Fruit fly (Drosophila melanogaster) whole organism, embryonic: ENCODE data around the gene Sec63.

Experiments used
- ATbp ChIP-seq: fragments of 200-800 bp; sonication (Bioruptor generic); optimal IDR thresholded peaks from 2 replicates; lab custom pipeline; 2017; ENCODE audit warnings: missing biosample characterization, mild to moderate bottlenecking, missing genetic modification characterization, missing genetic modification reagents
- Ada2b ChIP-seq: fragments of 200-800 bp; sonication (Bioruptor generic); IDR thresholded peaks from 2 replicates; pipeline ENCODE4 v1.3.6; 2022; ENCODE audit warnings: missing biosample characterization, missing genetic modification characterization
- Asciz ChIP-seq: fragments of 200-800 bp; sonication (Bioruptor generic); optimal IDR thresholded peaks from 2 replicates; lab custom pipeline; 2017; ENCODE audit warnings: missing biosample characterization, mild to moderate bottlenecking, missing genetic modification characterization, missing genetic modification reagents
- B-H2 ChIP-seq: fragments of 200-800 bp; sonication (Bioruptor generic); optimal IDR thresholded peaks from 2 replicates; lab custom pipeline; 2018; ENCODE audit warnings: missing biosample characterization, mild to moderate bottlenecking, missing genetic modification characterization
- CG10462 ChIP-seq: fragments of 200-800 bp; sonication (Bioruptor generic); optimal IDR thresholded peaks from 2 replicates; lab custom pipeline; 2016; ENCODE audit warnings: missing biosample characterization, missing genetic modification characterization
- CG11504 ChIP-seq: fragments of 200-800 bp; sonication (Bioruptor generic); optimal IDR thresholded peaks from 3 replicates; lab custom pipeline; 2019; ENCODE audit warnings: missing biosample characterization, mild to moderate bottlenecking, missing genetic modification characterization, moderate library complexity
- CG11723 ChIP-seq: fragments of 200-800 bp; sonication (Bioruptor generic); optimal IDR thresholded peaks from 2 replicates; lab custom pipeline; 2017; ENCODE audit warnings: missing biosample characterization, mild to moderate bottlenecking, missing genetic modification characterization
- CG12219 ChIP-seq: fragments of 200-800 bp; sonication (Bioruptor generic); optimal IDR thresholded peaks from 3 replicates; lab custom pipeline; 2018; ENCODE audit warnings: missing biosample characterization, mild to moderate bottlenecking, missing genetic modification characterization
- CG14667 ChIP-seq: fragments of 200-800 bp; sonication (Bioruptor generic); IDR thresholded peaks from 2 replicates; pipeline ENCODE4 v1.3.6; 2022; ENCODE audit warnings: missing biosample characterization, missing genetic modification characterization
- CG14860 ChIP-seq: fragments of 200-800 bp; sonication (Bioruptor generic); IDR thresholded peaks from 3 replicates; pipeline ENCODE4 v1.3.6; 2022; ENCODE audit warnings: missing biosample characterization, missing genetic modification characterization; ENCODE audit not compliant: partially characterized antibody
- CG15696 ChIP-seq: fragments of 200-800 bp; sonication (Bioruptor generic); optimal IDR thresholded peaks from 2 replicates; lab custom pipeline; 2019; ENCODE audit warnings: missing biosample characterization, mild to moderate bottlenecking, missing genetic modification characterization, moderate library complexity
- CG16815 ChIP-seq: fragments of 200-800 bp; sonication (Bioruptor generic); optimal IDR thresholded peaks from 3 replicates; lab custom pipeline; 2017; ENCODE audit warnings: missing biosample characterization, mild to moderate bottlenecking, missing genetic modification characterization
- CG17385 ChIP-seq: fragments of 200-800 bp; sonication (Bioruptor generic); optimal IDR thresholded peaks from 3 replicates; lab custom pipeline; 2018; ENCODE audit warnings: missing biosample characterization, mild to moderate bottlenecking, missing genetic modification characterization
- CG1792 ChIP-seq: fragments of 200-800 bp; sonication (Bioruptor generic); optimal IDR thresholded peaks from 2 replicates; lab custom pipeline; 2016; ENCODE audit warnings: missing biosample characterization, missing genetic modification characterization
- CG31441 ChIP-seq: fragments of 200-800 bp; sonication (Bioruptor generic); IDR thresholded peaks from 2 replicates; pipeline ENCODE4 v1.3.6; 2022; ENCODE audit warnings: missing biosample characterization, missing genetic modification characterization
- CG34422 ChIP-seq: fragments of 200-800 bp; sonication (Bioruptor generic); IDR thresholded peaks from 3 replicates; pipeline ENCODE4 v1.3.6; 2022; ENCODE audit warnings: missing biosample characterization, missing genetic modification characterization
- CG43689 ChIP-seq: fragments of 200-800 bp; sonication (Bioruptor generic); IDR thresholded peaks from 2 replicates; pipeline ENCODE4 v1.3.6; 2022; ENCODE audit warnings: missing biosample characterization, missing genetic modification characterization
- CG4424 ChIP-seq: fragments of 200-800 bp; sonication (Bioruptor generic); optimal IDR thresholded peaks from 3 replicates; lab custom pipeline; 2016; ENCODE audit warnings: missing biosample characterization, missing genetic modification characterization
- CG7556 ChIP-seq: fragments of 200-800 bp; sonication (Bioruptor generic); optimal IDR thresholded peaks from 2 replicates; lab custom pipeline; 2017; ENCODE audit warnings: missing biosample characterization, mild to moderate bottlenecking, missing genetic modification characterization
- CG8388 ChIP-seq: fragments of 200-800 bp; sonication (Bioruptor generic); optimal IDR thresholded peaks from 2 replicates; lab custom pipeline; 2019; ENCODE audit warnings: missing biosample characterization, mild to moderate bottlenecking, missing genetic modification characterization, moderate library complexity
- Dfd ChIP-seq, 2 experiments: fragments of >200 bp; optimal IDR thresholded peaks; 2 replicates each; lab custom pipeline; 2017; ENCODE audit warnings: missing biosample characterization in 2 of 2, missing genetic modification characterization in 2 of 2
- Gsc ChIP-seq: fragments of 200-800 bp; sonication (Bioruptor generic); IDR thresholded peaks from 2 replicates; pipeline ENCODE4 v1.3.6; 2022; ENCODE audit warnings: missing biosample characterization, missing genetic modification characterization
- H15 ChIP-seq: fragments of 200-800 bp; sonication (Bioruptor generic); IDR thresholded peaks from 3 replicates; pipeline ENCODE4 v1.3.6; 2022; ENCODE audit warnings: missing biosample characterization, missing genetic modification characterization
- HHEX ChIP-seq: fragments of 200-800 bp; sonication (Bioruptor generic); optimal IDR thresholded peaks from 3 replicates; lab custom pipeline; 2017; ENCODE audit warnings: missing biosample characterization, mild to moderate bottlenecking, missing genetic modification characterization, missing genetic modification reagents
- HLH4C ChIP-seq: fragments of 200-800 bp; sonication (Bioruptor generic); IDR thresholded peaks from 3 replicates; pipeline ENCODE4 v1.3.6; 2022; ENCODE audit warnings: missing biosample characterization, missing genetic modification characterization; ENCODE audit not compliant: partially characterized antibody
- Hey ChIP-seq: fragments of 200-800 bp; sonication (Bioruptor generic); optimal IDR thresholded peaks from 3 replicates; lab custom pipeline; 2018; ENCODE audit warnings: missing biosample characterization, mild to moderate bottlenecking, missing genetic modification characterization
- NC2α ChIP-seq: fragments of 200-800 bp; sonication (Bioruptor generic); optimal IDR thresholded peaks from 2 replicates; lab custom pipeline; 2016; ENCODE audit warnings: missing biosample characterization, missing genetic modification characterization
- NfI ChIP-seq: fragments of 200-800 bp; sonication (Bioruptor generic); optimal IDR thresholded peaks from 3 replicates; lab custom pipeline; 2018; ENCODE audit warnings: missing biosample characterization, mild to moderate bottlenecking, missing genetic modification characterization, moderate library complexity
- Poxn ChIP-seq: fragments of 200-800 bp; sonication (Bioruptor generic); IDR thresholded peaks from 2 replicates; pipeline ENCODE4 v1.3.6; 2022; ENCODE audit warnings: missing biosample characterization, missing genetic modification characterization
- TFAM ChIP-seq: fragments of 200-800 bp; sonication (Bioruptor generic); optimal IDR thresholded peaks from 2 replicates; lab custom pipeline; 2017; ENCODE audit warnings: missing biosample characterization, missing genetic modification characterization, inconsistent platforms
- Usf ChIP-seq: fragments of 200-800 bp; sonication (Bioruptor generic); optimal IDR thresholded peaks from 2 replicates; lab custom pipeline; 2017; ENCODE audit warnings: missing genotype, missing biosample characterization, missing genetic modification characterization
- Xrp1 ChIP-seq: fragments of 200-800 bp; sonication (Bioruptor generic); IDR thresholded peaks from 2 replicates; pipeline ENCODE4 v1.3.6; 2022; ENCODE audit warnings: missing biosample characterization, missing genetic modification characterization
- bbx ChIP-seq: fragments of 200-800 bp; sonication (Bioruptor generic); IDR thresholded peaks from 2 replicates; pipeline ENCODE4 v1.3.6; 2022; ENCODE audit warnings: missing biosample characterization, missing genetic modification characterization; ENCODE audit not compliant: partially characterized antibody
- btn ChIP-seq: fragments of 200-800 bp; sonication (Bioruptor generic); optimal IDR thresholded peaks from 2 replicates; lab custom pipeline; 2016; ENCODE audit warnings: missing biosample characterization, missing genetic modification characterization
- caup ChIP-seq: fragments of 200-800 bp; sonication (Bioruptor generic); optimal IDR thresholded peaks from 3 replicates; lab custom pipeline; 2017; ENCODE audit warnings: missing biosample characterization, mild to moderate bottlenecking, missing genetic modification characterization, moderate library complexity; ENCODE audit not compliant: severe bottlenecking
- chif ChIP-seq, 2 experiments: fragments of 200-800 bp; sonication (Bioruptor generic); optimal IDR thresholded peaks; 3 replicates each; lab custom pipeline; 2016; ENCODE audit warnings: missing biosample characterization in 2 of 2, missing genetic modification characterization in 2 of 2
- dati ChIP-seq: fragments of 200-800 bp; sonication (Bioruptor generic); IDR thresholded peaks from 2 replicates; pipeline ENCODE4 v1.3.6; 2022; ENCODE audit warnings: missing biosample characterization, missing genetic modification characterization
- disco-r ChIP-seq: fragments of 200-800 bp; sonication (Bioruptor generic); optimal IDR thresholded peaks from 2 replicates; lab custom pipeline; 2016; ENCODE audit warnings: missing biosample characterization, missing genetic modification characterization
- ken ChIP-seq: fragments of 200-800 bp; sonication (Bioruptor generic); IDR thresholded peaks from 3 replicates; pipeline ENCODE4 v1.3.6; 2022; ENCODE audit warnings: missing biosample characterization, missing genetic modification characterization
- mld ChIP-seq: fragments of 200-800 bp; sonication (Bioruptor generic); IDR thresholded peaks from 3 replicates; pipeline ENCODE4 v1.3.6; 2022; ENCODE audit warnings: missing biosample characterization, missing genetic modification characterization; ENCODE audit not compliant: partially characterized antibody
- nau ChIP-seq: fragments of 200-800 bp; sonication (Bioruptor generic); optimal IDR thresholded peaks from 3 replicates; lab custom pipeline; 2017; ENCODE audit warnings: missing biosample characterization, mild to moderate bottlenecking, missing genetic modification characterization, missing genetic modification reagents
- phol ChIP-seq: fragments of 200-800 bp; sonication (Bioruptor generic); optimal IDR thresholded peaks from 3 replicates; lab custom pipeline; 2018; ENCODE audit warnings: missing biosample characterization, mild to moderate bottlenecking, missing genetic modification characterization, moderate library complexity
- ranshi ChIP-seq: fragments of 200-800 bp; sonication (Bioruptor generic); IDR thresholded peaks from 2 replicates; pipeline ENCODE4 v1.3.6; 2022; ENCODE audit warnings: missing biosample characterization, missing genetic modification characterization
- ro ChIP-seq: fragments of 200-800 bp; sonication (Bioruptor generic); IDR thresholded peaks from 2 replicates; pipeline ENCODE4 v1.3.6; 2022; ENCODE audit warnings: missing biosample characterization, missing genetic modification characterization
- shn ChIP-seq: fragments of 200-800 bp; sonication (Bioruptor generic); optimal IDR thresholded peaks from 3 replicates; lab custom pipeline; 2016; ENCODE audit warnings: missing biosample characterization, missing genetic modification characterization
- ssp ChIP-seq: fragments of 200-800 bp; sonication (Bioruptor generic); IDR thresholded peaks from 2 replicates; pipeline ENCODE4 v1.3.6; 2022; ENCODE audit warnings: missing biosample characterization, missing genetic modification characterization
- tll ChIP-seq, 2 experiments: fragments of 200-800 bp in 1 of 2; fragments of >200 bp in 1 of 2; sonication (Bioruptor generic) in 1 of 2; optimal IDR thresholded peaks; 2 replicates each; lab custom pipeline; 2017 to 2019; ENCODE audit warnings: missing biosample characterization in 2 of 2, missing genetic modification characterization in 2 of 2, mild to moderate bottlenecking in 1 of 2, moderate library complexity in 1 of 2
- wek ChIP-seq: fragments of 200-800 bp; sonication (Bioruptor generic); optimal IDR thresholded peaks from 3 replicates; lab custom pipeline; 2018; ENCODE audit warnings: missing biosample characterization, mild to moderate bottlenecking, missing genetic modification characterization, moderate library complexity
- zen2 ChIP-seq: fragments of 200-800 bp; sonication (Bioruptor generic); IDR thresholded peaks from 3 replicates; pipeline ENCODE4 v1.3.6; 2022; ENCODE audit warnings: missing biosample characterization, missing genetic modification characterization; ENCODE audit not compliant: partially characterized antibody

The Sec63 gene

dm6 chr3L:7381359-7381976, 21.1 kb downstream of the Sec63 start, which contains the start of the genes SMSr and smid (continued):
- TF ChIP-seq Hey (no peak), CG14860 (peak; percentile 90), btn (GFP tag; lab: Kevin White, UChicago) (no peak), zen2 (peak; percentile 53; the same call in 2 of the 3 replicates), NC2α (GFP tag; lab: Kevin White, UChicago) (no peak), dati (GFP tag; lab: Robert Waterston, UW) (no peak), nau (GFP tag; lab: Kevin White, UChicago) (no peak), CG43689 (GFP tag; lab: Robert Waterston, UW) (no peak), Dfd (GFP tag; optimal IDR thresholded peaks at IDR 0.05; lab: Kevin White, UChicago) (peak in 1 of 2 experiments; percentile 52), mld (peak; percentile 80), CG14667 (GFP tag; lab: Robert Waterston, UW) (no peak), CG12219 (GFP tag; lab: Kevin White, UChicago) (peak; percentile 16), CG11723 (GFP tag; lab: Kevin White, UChicago) (peak; percentile 35), CG16815 (GFP tag; lab: Kevin White, UChicago) (peak; percentile 19), CG4424 (peak; percentile 42), CG15696 (tag; lab: Kevin White, UChicago) (peak; percentile 54), Ada2b (GFP tag; lab: Robert Waterston, UW) (0 out of 2 replicates have a peak, but pooled peaks have one; percentile 23), CG1792 (GFP tag; lab: Kevin White, UChicago) (no peak), Gsc (no peak), chif (GFP tag; optimal IDR thresholded peaks at IDR 0.05; lab: Kevin White, UChicago) (peak; percentile 4 to 63), Asciz (GFP tag; lab: Kevin White, UChicago) (no peak), CG7556 (GFP tag; lab: Kevin White, UChicago) (peak; percentile 44), ssp (peak; percentile 95), shn (GFP tag; lab: Kevin White, UChicago) (peak; percentile 35), CG17385 (GFP tag; lab: Kevin White, UChicago) (no peak), Usf (peak; percentile 39), H15 (0 out of 3 replicates have a peak, but pooled peaks have one; percentile 46), Poxn (no peak), ro (no peak), Xrp1 (GFP tag; lab: Robert Waterston, UW) (peak; percentile 65), HLH4C (peak; percentile 88), phol (tag; lab: Kevin White, UChicago) (peak; percentile 84), caup (no peak), disco-r (GFP tag; lab: Kevin White, UChicago) (no peak), CG8388 (GFP tag; lab: Kevin White, UChicago) (no peak), wek (GFP tag; lab: Kevin White, UChicago) (peak; percentile 22), CG10462 (no peak), CG34422 (GFP tag; lab: Robert Waterston, UW) (no peak), CG31441 (GFP tag; lab: Robert Waterston, UW) (peak; percentile 69), TFAM (GFP tag; lab: Kevin White, UChicago) (no peak), NfI (peak; percentile 58), HHEX (GFP tag; lab: Kevin White, UChicago) (no peak), tll (GFP tag; optimal IDR thresholded peaks at IDR 0.05; lab: Kevin White, UChicago) (peak; percentile 80 to 96), CG11504 (tag; lab: Kevin White, UChicago) (peak; percentile 73), bbx (GFP tag; lab: Robert Waterston, UW) (peak; percentile 83), ranshi (0 out of 2 replicates have a peak, but pooled peaks have one; percentile 32), ken (GFP tag; lab: Robert Waterston, UW) (0 out of 3 replicates have a peak, but pooled peaks have one; percentile 55), ATbp (no peak), B-H2 (peak; percentile 23)
